Worm (Caenorhabditis elegans): ENCODE measurements around the gene F47B8.4.

- TF ChIP-seq ama-1 (optimal IDR thresholded peaks at IDR 0.05), result no peak
- TF ChIP-seq aly-1 (tag; optimal IDR thresholded peaks at IDR 0.05), result no peak
These were observed 28.0 kb downstream of the F47B8.4 start, which contains the start of gene F14D7.3 for ce11 chrV:14296499-14296898.
